Worm (Caenorhabditis elegans) whole organism, L2 larva: ENCODE results near the gene W04G3.7.

Source experiments
- R02D3.7 ChIP-seq: fragments of 150-350 bp; optimal IDR thresholded peaks from 2 replicates; lab custom pipeline; 2014; ENCODE audit warnings: missing biosample characterization, missing genetic modification characterization
- alr-1 ChIP-seq: fragments of 150-350 bp; optimal IDR thresholded peaks from 2 replicates; lab custom pipeline; 2014; ENCODE audit warnings: missing biosample characterization, missing genetic modification characterization
- aly-2 ChIP-seq: fragments of 150-350 bp; optimal IDR thresholded peaks from 2 replicates; lab custom pipeline; 2014; ENCODE audit warnings: missing biosample characterization, missing genetic modification characterization
- ama-1 ChIP-seq: fragments of 150-350 bp; optimal IDR thresholded peaks from 2 replicates; lab custom pipeline; 2018; ENCODE audit warnings: inconsistent platforms
- elt-1 ChIP-seq: fragments of 150-350 bp; optimal IDR thresholded peaks from 2 replicates; lab custom pipeline; 2014; ENCODE audit warnings: missing biosample characterization, missing genetic modification characterization
- lin-11 ChIP-seq: fragments of 150-350 bp; sonication (generic microtip); optimal IDR thresholded peaks from 2 replicates; lab custom pipeline; 2014; ENCODE audit warnings: missing biosample characterization, missing genetic modification characterization, inconsistent platforms, mixed read lengths
- lin-13 ChIP-seq: fragments of 150-350 bp; optimal IDR thresholded peaks from 2 replicates; lab custom pipeline; 2014; ENCODE audit warnings: missing biosample characterization, missing genetic modification reagents, missing genetic modification characterization
- nhr-12 ChIP-seq: fragments of 150-350 bp; optimal IDR thresholded peaks from 2 replicates; lab custom pipeline; 2014; ENCODE audit warnings: missing biosample characterization, missing genetic modification characterization
- skn-1 ChIP-seq: sonication (generic microtip); optimal IDR thresholded peaks from 2 replicates; lab custom pipeline; 2017; ENCODE audit warnings: missing biosample characterization, missing genetic modification characterization
- snpc-4 ChIP-seq: fragments of 150-350 bp; optimal IDR thresholded peaks from 2 replicates; lab custom pipeline; 2014; ENCODE audit warnings: missing biosample characterization, missing genetic modification characterization
- zag-1 ChIP-seq: fragments of 150-350 bp; optimal IDR thresholded peaks from 2 replicates; lab custom pipeline; 2014; ENCODE audit warnings: missing biosample characterization, missing genetic modification characterization

DNA sequence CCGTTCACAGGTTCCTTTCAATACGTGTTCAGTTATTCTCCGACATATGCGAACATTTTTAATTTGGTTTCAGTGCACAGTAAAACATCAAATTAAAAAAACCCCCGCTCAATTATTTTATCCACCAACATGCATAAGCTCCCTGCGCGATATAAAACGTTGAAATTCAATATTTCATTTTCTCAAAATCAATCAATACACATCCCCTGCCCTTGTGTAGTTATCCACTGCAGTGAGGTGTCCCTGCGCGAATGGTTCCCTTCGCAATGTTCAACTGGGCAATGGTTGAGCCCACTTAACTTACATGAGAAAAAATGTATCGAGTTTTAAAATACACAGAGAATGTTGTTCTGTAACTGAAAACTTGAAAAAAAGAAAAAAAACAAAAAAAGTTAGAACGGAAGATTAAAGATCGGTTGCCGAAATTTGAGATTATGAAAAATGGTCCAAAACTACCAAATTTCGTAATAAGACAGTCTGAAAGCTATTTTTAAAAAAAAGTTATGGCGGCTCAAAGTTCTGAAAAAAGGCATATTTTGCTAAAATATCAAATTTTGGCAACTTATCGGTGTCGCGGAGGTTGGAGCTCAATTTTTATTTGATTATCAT is 9.0 kb upstream of the W04G3.7 start:
- TF ChIP-seq ama-1 (lab: Kevin White, UChicago) (peak; percentile 66), aly-2 (tag; lab: Kevin White, UChicago) (peak; percentile 67), snpc-4 (tag; lab: Kevin White, UChicago) (peak; percentile 94), skn-1 (tag; lab: Kevin White, UChicago) (peak; percentile 93), zag-1 (peak; percentile 100), alr-1 (peak; percentile 61), lin-11 (peak; percentile 100), nhr-12 (peak; percentile 75), lin-13 (peak; percentile 99), R02D3.7 (tag; lab: Kevin White, UChicago) (peak; percentile 89), elt-1 (tag; lab: Kevin White, UChicago) (peak; percentile 54)
